Fruit fly (Drosophila melanogaster) whole organism, prepupa: Measurements from ENCODE around the gene CG7739.

Experiments used
- CG1621 ChIP-seq: fragments of 200-800 bp; sonication (Bioruptor generic); optimal IDR thresholded peaks from 3 replicates; lab custom pipeline; 2018; ENCODE audit warnings: missing biosample characterization, mild to moderate bottlenecking, missing genetic modification characterization
- CG16779 ChIP-seq: fragments of 200-800 bp; sonication (Bioruptor generic); optimal IDR thresholded peaks from 3 replicates; lab custom pipeline; 2017; ENCODE audit warnings: missing biosample characterization, mild to moderate bottlenecking, missing genetic modification characterization
- CG31627 ChIP-seq: fragments of 200-800 bp; sonication (Bioruptor generic); optimal IDR thresholded peaks from 3 replicates; lab custom pipeline; 2016; ENCODE audit warnings: missing biosample characterization, missing genetic modification characterization
- CG34406 ChIP-seq: fragments of 200-800 bp; sonication (Bioruptor generic); optimal IDR thresholded peaks from 3 replicates; lab custom pipeline; 2016; ENCODE audit warnings: missing biosample characterization, missing genetic modification characterization
- Ets21C ChIP-seq: fragments of 200-800 bp; sonication (Bioruptor generic); optimal IDR thresholded peaks from 3 replicates; lab custom pipeline; 2016; ENCODE audit warnings: missing biosample characterization, missing genetic modification characterization
- Hr4 ChIP-seq: fragments of 200-800 bp; sonication (Bioruptor generic); optimal IDR thresholded peaks from 3 replicates; lab custom pipeline; 2016; ENCODE audit warnings: missing biosample characterization, missing genetic modification characterization
- OdsH ChIP-seq: fragments of 200-800 bp; sonication (Bioruptor generic); optimal IDR thresholded peaks from 3 replicates; lab custom pipeline; 2016; ENCODE audit warnings: missing biosample characterization, missing genetic modification characterization
- achi ChIP-seq: fragments of 200-800 bp; sonication (Bioruptor generic); optimal IDR thresholded peaks from 3 replicates; lab custom pipeline; 2016; ENCODE audit warnings: missing biosample characterization, missing genetic modification characterization
- eg ChIP-seq: fragments of 200-800 bp; sonication (Bioruptor generic); IDR thresholded peaks from 3 replicates; pipeline ENCODE4 v1.3.6; 2022; ENCODE audit warnings: missing biosample characterization, missing genetic modification characterization
- esn ChIP-seq: fragments of 200-800 bp; sonication (Bioruptor generic); optimal IDR thresholded peaks from 2 replicates; lab custom pipeline; 2016; ENCODE audit warnings: missing biosample characterization, mild to moderate bottlenecking, missing genetic modification characterization, moderate library complexity
- lz ChIP-seq: fragments of 200-800 bp; sonication (Bioruptor generic); optimal IDR thresholded peaks from 3 replicates; lab custom pipeline; 2016; ENCODE audit warnings: missing biosample characterization, missing genetic modification characterization
- ss ChIP-seq, 2 experiments: fragments of 200-800 bp; sonication (Bioruptor generic); optimal IDR thresholded peaks; 2 replicates in 1 of 2; 3 replicates in 1 of 2; lab custom pipeline; 2017 to 2018; ENCODE audit warnings: mild to moderate bottlenecking in 2 of 2, missing biosample characterization in 2 of 2, missing genetic modification characterization in 2 of 2, moderate library complexity in 1 of 2

DNA sequence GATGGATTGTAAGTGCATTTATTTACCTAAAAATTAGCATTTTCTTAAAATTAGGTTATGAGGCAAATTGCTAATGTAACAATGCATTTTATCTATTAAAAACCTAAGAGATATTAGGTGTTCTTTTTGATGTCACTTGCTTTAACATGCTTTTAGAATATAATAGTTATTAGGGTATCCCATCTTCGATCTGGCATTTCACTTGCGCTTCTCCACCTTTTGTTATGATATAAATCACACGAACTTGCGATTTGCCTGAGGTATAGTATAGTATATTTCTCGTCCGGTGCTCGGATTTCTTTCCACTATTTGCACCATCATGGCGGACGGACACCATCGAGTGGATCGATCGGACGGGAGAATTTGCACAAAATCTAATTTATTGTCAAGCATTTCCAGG is 32.8 kb downstream of the CG7739 start:
- TF ChIP-seq achi (no peak), Hr4 (GFP tag; lab: Kevin White, UChicago) (no peak), esn (GFP tag; lab: Kevin White, UChicago) (no peak), eg (GFP tag; lab: Robert Waterston, UW) (no peak), CG16779 (no peak), OdsH (GFP tag; lab: Kevin White, UChicago) (no peak), Ets21C (no peak), ss (GFP tag; optimal IDR thresholded peaks at IDR 0.05; lab: Kevin White, UChicago) (no peak), lz (GFP tag; lab: Kevin White, UChicago) (no peak), CG34406 (no peak), CG1621 (no peak), CG31627 (GFP tag; lab: Kevin White, UChicago) (no peak)
